Fruit fly (Drosophila melanogaster): ENCODE results near the gene CG12395.

Gene CG12395

DNA sequence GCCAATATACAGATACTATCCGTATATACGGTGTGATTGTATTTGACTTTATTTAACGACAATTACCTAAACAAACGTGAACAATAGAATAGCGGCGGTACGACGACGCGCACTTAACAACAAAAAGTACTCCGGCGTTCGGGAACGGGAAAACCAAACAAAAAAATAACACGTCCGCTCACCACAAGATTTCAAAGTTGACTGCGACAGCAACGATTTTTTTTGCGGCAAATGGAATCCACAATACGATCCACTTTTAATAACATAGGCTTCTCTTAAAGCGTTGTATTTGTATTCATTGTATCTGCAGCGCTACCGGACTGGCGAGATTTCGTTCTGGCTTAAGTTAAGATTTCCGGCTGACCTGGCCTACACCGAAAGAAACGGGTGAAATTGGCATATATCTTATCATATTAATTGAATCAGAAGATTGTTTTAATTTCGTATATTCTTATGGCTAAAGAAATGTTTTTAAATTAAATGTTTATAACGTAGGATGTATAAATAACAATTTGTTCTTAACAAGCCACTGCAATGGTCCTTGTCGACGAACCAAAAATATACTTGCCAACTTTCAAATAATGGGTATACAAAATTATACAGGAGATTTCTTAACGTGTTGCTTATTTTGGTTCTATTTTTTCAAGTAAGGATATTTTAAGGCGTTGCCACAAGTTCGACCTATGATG lies 42.2 kb upstream of the CG12395 start, which contains the start of the genes CG42353 and CG42354 (continued):
- TF ChIP-seq CG6765 (GFP tag; optimal IDR thresholded peaks at IDR 0.05) (peak; percentile 92), CG6272 (GFP tag; IDR thresholded peaks at IDR 0.05) (peak; percentile 88), CG17612 (GFP tag; IDR thresholded peaks at IDR 0.05) (peak; percentile 77), Side (GFP tag; optimal IDR thresholded peaks at IDR 0.05) (peak; percentile 51), pfk (GFP tag; optimal IDR thresholded peaks at IDR 0.05) (peak; percentile 43), ap (GFP tag; IDR thresholded peaks at IDR 0.05) (peak; percentile 88), CG9817 (tag; optimal IDR thresholded peaks at IDR 0.05) (peak; percentile 94), CG16863 (GFP tag; optimal IDR thresholded peaks at IDR 0.05) (peak; percentile 94), NC2α (GFP tag; optimal IDR thresholded peaks at IDR 0.05) (peak; percentile 88), Myb (GFP tag; optimal IDR thresholded peaks at IDR 0.05) (peak; percentile 81), gsb (GFP tag; IDR thresholded peaks at IDR 0.05) (peak; percentile 90), Hr51 (GFP tag; optimal IDR thresholded peaks at IDR 0.05) (peak; percentile 94 to 96), sim (GFP tag; IDR thresholded peaks at IDR 0.05) (peak; percentile 87), CG5180 (GFP tag; optimal IDR thresholded peaks at IDR 0.05) (peak; percentile 83), hbn (GFP tag; IDR thresholded peaks at IDR 0.05; ENCODE audit: partially characterized antibody) (no peak), bab2 (GFP tag; optimal IDR thresholded peaks at IDR 0.05) (peak; percentile 80), Rfx (GFP tag; IDR thresholded peaks at IDR 0.05) (peak; percentile 93), sna (GFP tag; IDR thresholded peaks at IDR 0.05; ENCODE audit: partially characterized antibody) (no peak), HLHmδ (GFP tag; optimal IDR thresholded peaks at IDR 0.05) (peak; percentile 16), unc-4 (GFP tag; IDR thresholded peaks at IDR 0.05; ENCODE audit: partially characterized antibody) (no peak), kni (GFP tag; optimal IDR thresholded peaks at IDR 0.05) (peak; percentile 75), al (GFP tag; IDR thresholded peaks at IDR 0.05) (peak; percentile 88), YL-1 (GFP tag; optimal IDR thresholded peaks at IDR 0.05) (peak; percentile 54), peb (GFP tag; IDR thresholded peaks at IDR 0.05) (peak; percentile 91), CG12659 (GFP tag; optimal IDR thresholded peaks at IDR 0.05) (peak; percentile 96), rib (GFP tag; IDR thresholded peaks at IDR 0.05) (peak; percentile 79), CG17385 (GFP tag; optimal IDR thresholded peaks at IDR 0.05) (peak; percentile 92), CG16779 (GFP tag; IDR thresholded peaks at IDR 0.05) (0 out of 2 replicates have a peak, but pooled peaks have one; percentile 28), onecut (GFP tag; IDR thresholded peaks at IDR 0.05) (peak; percentile 84), CG15073 (GFP tag; optimal IDR thresholded peaks at IDR 0.05) (peak; percentile 68), CG9932 (GFP tag; IDR thresholded peaks at IDR 0.05) (peak; percentile 92), Antp (GFP tag; optimal IDR thresholded peaks at IDR 0.05) (peak; percentile 67), Dll (GFP tag; IDR thresholded peaks at IDR 0.05; ENCODE audit: partially characterized antibody) (no peak), fru (optimal IDR thresholded peaks at IDR 0.05) (no peak), oc (tag; optimal IDR thresholded peaks at IDR 0.05) (peak; percentile 95), corto (GFP tag; optimal IDR thresholded peaks at IDR 0.05) (peak; percentile 45), ind (GFP tag; optimal IDR thresholded peaks at IDR 0.05) (peak; percentile 95), ERR (GFP tag; optimal IDR thresholded peaks at IDR 0.05) (no peak), gro (GFP tag; optimal IDR thresholded peaks at IDR 0.05) (peak; percentile 46), CG31224 (GFP tag; IDR thresholded peaks at IDR 0.05) (peak; percentile 92), MESR4 (GFP tag; optimal IDR thresholded peaks at IDR 0.05) (peak; percentile 35), Drgx (GFP tag; IDR thresholded peaks at IDR 0.05) (peak; percentile 93), crol (GFP tag; IDR thresholded peaks at IDR 0.05) (peak; percentile 41; the same call in 1 of the 2 replicates), CG9215 (GFP tag; IDR thresholded peaks at IDR 0.05) (peak; percentile 93), HmgZ (tag; optimal IDR thresholded peaks at IDR 0.05) (peak; percentile 96), Dp (GFP tag; optimal IDR thresholded peaks at IDR 0.05) (peak; percentile 21), nerfin-1 (tag; optimal IDR thresholded peaks at IDR 0.05) (peak; percentile 93), CG7745 (tag; optimal IDR thresholded peaks at IDR 0.05) (peak; percentile 47), zfh1 (GFP tag; IDR thresholded peaks at IDR 0.05) (peak; percentile 95), CoRest (tag; optimal IDR thresholded peaks at IDR 0.05) (peak; percentile 98)
